Worm (Caenorhabditis elegans) whole organism, L3 larva: ENCODE data around the gene sdf-9.

Source experiments
- ama-1 ChIP-seq: fragments of 150-350 bp; optimal IDR thresholded peaks from 2 replicates; lab custom pipeline; 2018
- egl-27 ChIP-seq: sonication (generic microtip); optimal IDR thresholded peaks from 4 replicates; lab custom pipeline; 2017; ENCODE audit warnings: missing biosample characterization, missing genetic modification reagents, missing genetic modification characterization
- egl-5 ChIP-seq: fragments of 150-350 bp; optimal IDR thresholded peaks from 2 replicates; lab custom pipeline; 2017; ENCODE audit warnings: missing biosample characterization, missing genetic modification reagents, missing genetic modification characterization, inconsistent platforms
- elt-3 ChIP-seq, 3 experiments: fragments of 150-350 bp in 1 of 3; sonication (generic microtip) in 2 of 3; optimal IDR thresholded peaks; 2 replicates in 2 of 3; 4 replicates in 1 of 3; lab custom pipeline; 2014 to 2017; ENCODE audit warnings: missing biosample characterization in 3 of 3, missing genetic modification characterization in 3 of 3
- lin-39 ChIP-seq: fragments of 150-350 bp; optimal IDR thresholded peaks from 2 replicates; lab custom pipeline; 2018; ENCODE audit warnings: missing biosample characterization, missing genetic modification reagents, missing genetic modification characterization
- nhr-43 ChIP-seq: sonication (generic microtip); optimal IDR thresholded peaks from 2 replicates; lab custom pipeline; 2016; ENCODE audit warnings: mild to moderate bottlenecking, missing genetic modification characterization, missing compliant biosample characterization; ENCODE audit not compliant: poor library complexity, severe bottlenecking
- pha-4 ChIP-seq: fragments of 150-350 bp; optimal IDR thresholded peaks from 2 replicates; lab custom pipeline; 2014; ENCODE audit warnings: missing biosample characterization, missing genetic modification reagents, missing genetic modification characterization
- tbx-2 ChIP-seq: sonication (generic microtip); optimal IDR thresholded peaks from 2 replicates; lab custom pipeline; 2016; ENCODE audit warnings: mild to moderate bottlenecking, missing genetic modification characterization, missing compliant biosample characterization
- zag-1 ChIP-seq: fragments of 150-350 bp; optimal IDR thresholded peaks from 2 replicates; lab custom pipeline; 2014; ENCODE audit warnings: missing biosample characterization, missing genetic modification characterization
- ztf-4 ChIP-seq: fragments of 150-350 bp; optimal IDR thresholded peaks from 2 replicates; lab custom pipeline; 2014; ENCODE audit warnings: missing biosample characterization, missing genetic modification characterization

Gene sdf-9

ce11 chrV:20847743-20848229 is 49.8 kb downstream of the sdf-9 start:
- TF ChIP-seq ama-1 (lab: Kevin White, UChicago) (peak; percentile 88), pha-4 (peak; percentile 13), ztf-4 (peak; percentile 35), zag-1 (tag; lab: Kevin White, UChicago) (no peak), elt-3 (tag; optimal IDR thresholded peaks at IDR 0.05; lab: Kevin White, UChicago) (no peak), egl-27 (tag; lab: Kevin White, UChicago) (no peak), nhr-43 (tag; lab: Kevin White, UChicago) (peak; percentile 22), tbx-2 (tag; lab: Kevin White, UChicago) (peak; percentile 12)

ce11 chrV:20850580-20850979 is 52.6 kb downstream of the sdf-9 start, which contains the start of gene clec-264:
Gene clec-264, minus strand, starts transcription at chrV:20850701.
- no peak for TF ChIP-seq lin-39 (tag; lab: Kevin White, UChicago)
- TF ChIP-seq egl-5 (tag; lab: Kevin White, UChicago) = peak; percentile 14
- TF ChIP-seq, all 47 proteins: peak for 1
